Worm (Caenorhabditis elegans) whole organism, L4 larva: Measurements from ENCODE around the gene xtr-1.

ENCODE experiments used
- ama-1 ChIP-seq: fragments of 150-350 bp; optimal IDR thresholded peaks from 2 replicates; lab custom pipeline; 2014; ENCODE audit warnings: inconsistent platforms, mixed read lengths
- dpl-1 ChIP-seq: fragments of 150-350 bp; optimal IDR thresholded peaks from 2 replicates; lab custom pipeline; 2014; ENCODE audit warnings: missing biosample characterization, missing genetic modification reagents, missing genetic modification characterization
- dve-1 ChIP-seq: sonication (generic microtip); optimal IDR thresholded peaks from 2 replicates; lab custom pipeline; 2017; ENCODE audit warnings: antibody characterized with exemption, mild to moderate bottlenecking, missing genetic modification characterization, missing compliant biosample characterization; ENCODE audit not compliant: insufficient read depth
- lin-13 ChIP-seq: fragments of 150-350 bp; optimal IDR thresholded peaks from 2 replicates; lab custom pipeline; 2014; ENCODE audit warnings: missing biosample characterization, missing genetic modification reagents, missing genetic modification characterization
- sdz-12 ChIP-seq: fragments of 200-800 bp; sonication (Bioruptor generic); optimal IDR thresholded peaks from 2 replicates; lab custom pipeline; 2018; ENCODE audit warnings: mild to moderate bottlenecking, missing genetic modification characterization, missing compliant biosample characterization
- snpc-4 ChIP-seq: fragments of 150-350 bp; optimal IDR thresholded peaks from 2 replicates; lab custom pipeline; 2014; ENCODE audit warnings: missing biosample characterization, missing genetic modification characterization
- unc-39 ChIP-seq: sonication (generic microtip); optimal IDR thresholded peaks from 2 replicates; lab custom pipeline; 2017; ENCODE audit warnings: missing biosample characterization, missing genetic modification characterization
- zag-1 ChIP-seq: fragments of 150-350 bp; optimal IDR thresholded peaks from 2 replicates; lab custom pipeline; 2014; ENCODE audit warnings: missing biosample characterization, missing genetic modification characterization

- TF ChIP-seq unc-39 (no peak), dve-1 (tag; lab: Kevin White, UChicago) (no peak), snpc-4 (tag; lab: Kevin White, UChicago) (no peak), dpl-1 (GFP tag; lab: Kevin White, UChicago) (no peak), lin-13 (GFP tag; lab: Kevin White, UChicago) (no peak), ama-1 (lab: Kevin White, UChicago) (no peak), sdz-12 (GFP tag; lab: Kevin White, UChicago) (no peak), zag-1 (no peak)
Measured at ce11 chrX:11898040-11898439, 45.4 kb downstream of the xtr-1 start, which contains the start of gene Y62H9A.9.
